Worm (Caenorhabditis elegans): ENCODE measurements around the gene rme-2.

The rme-2 gene

ce11 chrIV:5464403-5464802, 5.4 kb upstream of the rme-2 start, which contains the start of gene Y52D5A.2:
TSS of gene Y52D5A.2 (minus strand) at chrIV:5464503.
- peak; percentile 25 for TF ChIP-seq aha-1 (tag)

- no peak for TF ChIP-seq mdt-29 (GFP tag; IDR thresholded peaks at IDR 0.05)
- TF ChIP-seq daf-16 (GFP tag; optimal IDR thresholded peaks at IDR 0.05), result no peak
- no peak for TF ChIP-seq daf-16 (tag; optimal IDR thresholded peaks at IDR 0.05)
- TF ChIP-seq nhr-111 (GFP tag; optimal IDR thresholded peaks at IDR 0.05), result no peak
- TF ChIP-seq nhr-28 (tag; optimal IDR thresholded peaks at IDR 0.05), result no peak
- TF ChIP-seq ceh-28 (tag; optimal IDR thresholded peaks at IDR 0.05), result no peak
- peak; percentile 13; the same call in 1 of the 2 replicates for TF ChIP-seq Y48G9A.11 (GFP tag; IDR thresholded peaks at IDR 0.05)
- TF ChIP-seq nhr-48 (tag; optimal IDR thresholded peaks at IDR 0.05), result no peak
- TF ChIP-seq pqm-1 (tag; optimal IDR thresholded peaks at IDR 0.05), result no peak
- TF ChIP-seq ZK337.2 (GFP tag; IDR thresholded peaks at IDR 0.05), result no peak
- no peak for TF ChIP-seq spr-3 (GFP tag; optimal IDR thresholded peaks at IDR 0.05)
- no peak for TF ChIP-seq nhr-237 (tag; optimal IDR thresholded peaks at IDR 0.05)
- TF ChIP-seq aha-1 (tag), result no peak
- no peak for TF ChIP-seq ceh-20 (GFP tag; IDR thresholded peaks at IDR 0.05)
- TF ChIP-seq snpc-1.2 (GFP tag; IDR thresholded peaks at IDR 0.05), result peak; percentile 87
- no peak for TF ChIP-seq T26A8.4 (GFP tag; IDR thresholded peaks at IDR 0.05)
- no peak for TF ChIP-seq lin-38 (GFP tag; IDR thresholded peaks at IDR 0.05)
- TF ChIP-seq jun-1 (tag; optimal IDR thresholded peaks at IDR 0.05), result no peak
- no peak for TF ChIP-seq hif-1 (tag; optimal IDR thresholded peaks at IDR 0.05)
- no peak for TF ChIP-seq F49E8.2 (tag; optimal IDR thresholded peaks at IDR 0.05; ENCODE audit: borderline replicate concordance)
- TF ChIP-seq aly-2 (tag; optimal IDR thresholded peaks at IDR 0.05), result no peak
- TF ChIP-seq spr-1 (tag; optimal IDR thresholded peaks at IDR 0.05), result no peak
- no peak for TF ChIP-seq R02D3.7 (tag; optimal IDR thresholded peaks at IDR 0.05)
- no peak for TF ChIP-seq madf-9 (GFP tag; conservative IDR thresholded peaks at IDR 0.05)
- TF ChIP-seq F26F4.8 (GFP tag; conservative IDR thresholded peaks at IDR 0.05), result no peak
- TF ChIP-seq unc-130 (GFP tag; optimal IDR thresholded peaks at IDR 0.05), result peak; percentile 37
Measured at ce11 chrIV:5473098-5473497, 3.3 kb downstream of the rme-2 start.

- TF ChIP-seq mes-2 (tag; optimal IDR thresholded peaks at IDR 0.05; ENCODE audit: poor library complexity, severe bottlenecking), result no peak
- TF ChIP-seq nhr-111 (GFP tag; optimal IDR thresholded peaks at IDR 0.05), result no peak
- no peak for TF ChIP-seq dmd-6 (GFP tag; IDR thresholded peaks at IDR 0.05)
- no peak for TF ChIP-seq jun-1 (tag; optimal IDR thresholded peaks at IDR 0.05)
- TF ChIP-seq aly-2 (tag; optimal IDR thresholded peaks at IDR 0.05), result no peak
Measured at ce11 chrIV:5476468-5476867, 6.6 kb downstream of the rme-2 start, which contains the start of gene T11F8.4. TSS of gene T11F8.4 (minus strand) at chrIV:5476568.

- TF ChIP-seq lin-1 (GFP tag; IDR thresholded peaks at IDR 0.05) (no peak), nhr-77 (tag; optimal IDR thresholded peaks at IDR 0.05) (no peak), F10B5.3 (tag; optimal IDR thresholded peaks at IDR 0.05) (no peak), F49E8.2 (tag; optimal IDR thresholded peaks at IDR 0.05; ENCODE audit: borderline replicate concordance) (no peak), Y5F2A.4 (GFP tag; optimal IDR thresholded peaks at IDR 0.05) (no peak), hlh-11 (tag; optimal IDR thresholded peaks at IDR 0.05) (no peak), mdl-1 (tag; optimal IDR thresholded peaks at IDR 0.05) (no peak), aly-2 (tag; optimal IDR thresholded peaks at IDR 0.05) (no peak), D1046.2 (GFP tag; IDR thresholded peaks at IDR 0.05) (no peak), spr-3 (GFP tag; optimal IDR thresholded peaks at IDR 0.05) (no peak), nhr-25 (tag; optimal IDR thresholded peaks at IDR 0.05; ENCODE audit: borderline replicate concordance, insufficient read depth) (no peak), Y48G9A.11 (GFP tag; IDR thresholded peaks at IDR 0.05) (no peak), zip-2 (tag; optimal IDR thresholded peaks at IDR 0.05) (no peak), daf-19 (GFP tag; conservative IDR thresholded peaks at IDR 0.05) (no peak)
Measured at ce11 chrIV:5479289-5479688, 9.5 kb downstream of the rme-2 start, which contains the start of gene T11F8.1. TSS of gene T11F8.1 (plus strand) at chrIV:5479589.

Measured in whole organism, L4 larva.